Worm (Caenorhabditis elegans) whole organism, early embryonic: ENCODE results near the gene mel-46.
"Not testable (repeated sequence)": the region's sequence is repeated elsewhere in the genome, so short reads cannot be mapped to it uniquely, and the experiment has no call there.

ENCODE experiments used
- B0310.2 ChIP-seq: sonication (generic microtip); optimal IDR thresholded peaks from 2 replicates; lab custom pipeline; 2016; ENCODE audit warnings: mild to moderate bottlenecking, missing genetic modification characterization, missing compliant biosample characterization
- F13C5.2 ChIP-seq: sonication (generic microtip); optimal IDR thresholded peaks from 2 replicates; lab custom pipeline; 2017; ENCODE audit warnings: mild to moderate bottlenecking, missing genetic modification characterization, inconsistent platforms, missing compliant biosample characterization
- aly-1 ChIP-seq: sonication (generic microtip); optimal IDR thresholded peaks from 2 replicates; lab custom pipeline; 2016; ENCODE audit warnings: missing genetic modification characterization, missing compliant biosample characterization
- ama-1 ChIP-seq: fragments of 150-350 bp; optimal IDR thresholded peaks from 2 replicates; lab custom pipeline; 2014
- ceh-13 ChIP-seq: fragments of 200-800 bp; sonication (Bioruptor generic); optimal IDR thresholded peaks from 2 replicates; lab custom pipeline; 2018; ENCODE audit warnings: mild to moderate bottlenecking, missing genetic modification characterization, missing compliant biosample characterization
- ceh-36 ChIP-seq: sonication (generic microtip); optimal IDR thresholded peaks from 2 replicates; lab custom pipeline; 2016; ENCODE audit warnings: missing genetic modification characterization, inconsistent platforms, missing compliant biosample characterization
- ets-7 ChIP-seq: sonication (generic microtip); optimal IDR thresholded peaks from 2 replicates; lab custom pipeline; 2016; ENCODE audit warnings: missing genotype, missing genetic modification characterization, missing compliant biosample characterization
- flt-1 ChIP-seq: fragments of 200-800 bp; sonication (Bioruptor generic); IDR thresholded peaks from 2 replicates; pipeline ENCODE4 v1.3.6; 2022; ENCODE audit warnings: missing genetic modification characterization, missing compliant biosample characterization
- hmbx-1 ChIP-seq: sonication (generic microtip); optimal IDR thresholded peaks from 2 replicates; lab custom pipeline; 2016; ENCODE audit warnings: mild to moderate bottlenecking, missing genetic modification characterization, missing compliant biosample characterization
- hmg-4 ChIP-seq: fragments of 200-800 bp; sonication (Bioruptor generic); optimal IDR thresholded peaks from 2 replicates; lab custom pipeline; 2018; ENCODE audit warnings: mild to moderate bottlenecking, missing genetic modification characterization, missing compliant biosample characterization
- hnd-1 ChIP-seq: sonication (generic microtip); optimal IDR thresholded peaks from 2 replicates; lab custom pipeline; 2016; ENCODE audit warnings: missing genetic modification characterization, missing compliant biosample characterization
- pes-1 ChIP-seq: fragments of 200-800 bp; sonication (Bioruptor generic); IDR thresholded peaks from 2 replicates; pipeline ENCODE4 v1.3.6; 2022; ENCODE audit warnings: missing genetic modification reagents, missing genetic modification characterization, missing compliant biosample characterization
- scrt-1 ChIP-seq: fragments of 200-800 bp; sonication (Bioruptor generic); IDR thresholded peaks from 2 replicates; pipeline ENCODE4 v1.3.6; 2022; ENCODE audit warnings: missing genetic modification characterization, missing compliant biosample characterization
- sea-1 ChIP-seq: fragments of 200-800 bp; sonication (Bioruptor generic); conservative IDR thresholded peaks from 2 replicates; pipeline ENCODE4 v1.3.6; 2022; ENCODE audit warnings: missing genetic modification characterization, missing compliant biosample characterization
- tbx-11 ChIP-seq: fragments of 200-800 bp; sonication (Bioruptor generic); IDR thresholded peaks from 2 replicates; pipeline ENCODE4 v1.3.6; 2022; ENCODE audit warnings: missing genetic modification characterization, missing compliant biosample characterization
- tbx-37 ChIP-seq: fragments of 200-800 bp; sonication (Bioruptor generic); conservative IDR thresholded peaks from 2 replicates; pipeline ENCODE4 v1.3.6; 2022; ENCODE audit warnings: missing genetic modification reagents, missing genetic modification characterization, missing compliant biosample characterization
- tra-4 ChIP-seq: sonication (generic microtip); optimal IDR thresholded peaks from 2 replicates; lab custom pipeline; 2017; ENCODE audit warnings: missing genetic modification characterization, missing compliant biosample characterization

mel-46 gene

ce11 chrIV:16863431-16863895, at the start of gene mel-46, which contains the start of gene lsy-13:
Gene mel-46, minus strand, starts transcription at chrIV:16863481.
Gene lsy-13, plus strand, starts transcription at chrIV:16863870.
- TF ChIP-seq tbx-11 (GFP tag; lab: Robert Waterston, UW) (peak; percentile 56; the same call in 1 of the 2 replicates), ceh-36 (tag; lab: Kevin White, UChicago) (peak; percentile 46), tbx-37 (GFP tag; lab: Robert Waterston, UW) (peak; percentile 32; the same call in 1 of the 2 replicates), ceh-13 (peak; percentile 17), ama-1 (lab: Kevin White, UChicago) (no peak), B0310.2 (peak; percentile 25), ets-7 (no peak), flt-1 (GFP tag; lab: Robert Waterston, UW) (0 out of 2 replicates have a peak, but pooled peaks have one; percentile 52), tra-4 (no peak), scrt-1 (GFP tag; lab: Robert Waterston, UW) (0 out of 2 replicates have a peak, but pooled peaks have one; percentile 29), hmg-4 (GFP tag; lab: Kevin White, UChicago) (no peak), sea-1 (GFP tag; lab: Robert Waterston, UW) (0 out of 2 replicates have a peak, but pooled peaks have one; percentile 59), hnd-1 (tag; lab: Kevin White, UChicago) (peak; percentile 39), pes-1 (GFP tag; lab: Robert Waterston, UW) (peak; percentile 75), aly-1 (no peak), F13C5.2 (tag; lab: Kevin White, UChicago) (peak; percentile 62)

ce11 chrIV:16898205-16898604, 34.9 kb upstream of the mel-46 start:
- TF ChIP-seq aly-1, result no peak
- TF ChIP-seq hnd-1 (tag; lab: Kevin White, UChicago), result no peak
- TF ChIP-seq scrt-1 (GFP tag; lab: Robert Waterston, UW), result no peak
- no peak for TF ChIP-seq B0310.2
- no peak for TF ChIP-seq hmbx-1
- no peak for TF ChIP-seq flt-1 (GFP tag; lab: Robert Waterston, UW)
- no peak for TF ChIP-seq pes-1 (GFP tag; lab: Robert Waterston, UW)
- no peak for TF ChIP-seq tbx-11 (GFP tag; lab: Robert Waterston, UW)
- TF ChIP-seq hmg-4 (GFP tag; lab: Kevin White, UChicago), result no peak
- TF ChIP-seq ets-7, result no peak

DNA sequence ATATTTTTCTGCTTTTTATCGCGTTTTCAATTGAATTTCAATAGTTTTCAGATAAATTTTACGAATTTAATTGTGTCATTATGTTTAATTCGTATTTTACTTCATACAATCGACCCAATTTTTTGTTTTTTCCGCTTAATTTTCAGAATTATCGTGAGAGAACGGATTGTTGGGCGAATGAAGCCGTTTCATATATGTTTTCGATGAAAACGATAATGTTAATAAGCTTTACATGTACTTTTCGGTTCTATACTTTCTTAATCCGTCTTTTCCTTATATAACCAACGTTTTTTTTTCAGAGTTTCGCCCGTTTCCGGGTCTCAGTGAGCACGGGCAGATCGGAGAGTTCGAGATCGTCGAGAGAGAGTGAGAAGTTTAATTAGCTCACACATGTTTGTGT, 32.0 kb upstream of the mel-46 start, which contains the start of gene T06A10.2:
Gene T06A10.2 (plus strand): TSS at position 301 of the 400 bp plus-strand sequence.
- not testable (repeated sequence) for TF ChIP-seq flt-1 (GFP tag; lab: Robert Waterston, UW); hmg-4 (GFP tag; lab: Kevin White, UChicago); ama-1 (lab: Kevin White, UChicago)

ce11 chrIV:16888580-16888979, 25.3 kb upstream of the mel-46 start:
- TF ChIP-seq ets-7, result no peak

- TF ChIP-seq pes-1 (GFP tag; lab: Robert Waterston, UW) (peak; percentile 53; the same call in 1 of the 2 replicates), flt-1 (GFP tag; lab: Robert Waterston, UW) (peak; percentile 47; the same call in 1 of the 2 replicates)
Measured at ce11 chrIV:16882414-16882813, 19.1 kb upstream of the mel-46 start.

ce11 chrIV:16868900-16869299, 5.6 kb upstream of the mel-46 start, which contains the start of gene T06A10.106:
Gene T06A10.106, minus strand, starts transcription at chrIV:16869000.
- TF ChIP-seq ama-1 (lab: Kevin White, UChicago) (no peak), ets-7 (no peak), sea-1 (GFP tag; lab: Robert Waterston, UW) (no peak), aly-1 (no peak), tbx-37 (GFP tag; lab: Robert Waterston, UW) (no peak), flt-1 (GFP tag; lab: Robert Waterston, UW) (no peak), scrt-1 (GFP tag; lab: Robert Waterston, UW) (no peak), hmbx-1 (no peak), F13C5.2 (tag; lab: Kevin White, UChicago) (no peak), tra-4 (no peak), pes-1 (GFP tag; lab: Robert Waterston, UW) (no peak), ceh-13 (no peak), tbx-11 (GFP tag; lab: Robert Waterston, UW) (no peak)

ce11 chrIV:16867223-16867622, 3.9 kb upstream of the mel-46 start, which contains the start of gene T06A10.107:
Gene T06A10.107, plus strand, starts transcription at chrIV:16867523.
- TF ChIP-seq tbx-37 (GFP tag; lab: Robert Waterston, UW) (no peak), tra-4 (no peak), aly-1 (no peak), sea-1 (GFP tag; lab: Robert Waterston, UW) (no peak)

ce11 chrIV:16866487-16866886, 3.2 kb upstream of the mel-46 start:
- TF ChIP-seq pes-1 (GFP tag; lab: Robert Waterston, UW), result 0 out of 2 replicates have a peak, but pooled peaks have one; percentile 29

- TF ChIP-seq B0310.2 (no peak), flt-1 (GFP tag; lab: Robert Waterston, UW) (peak; percentile 67), ets-7 (no peak), aly-1 (no peak), ceh-36 (tag; lab: Kevin White, UChicago) (peak; percentile 56), tbx-11 (GFP tag; lab: Robert Waterston, UW) (0 out of 2 replicates have a peak, but pooled peaks have one; percentile 65), ama-1 (lab: Kevin White, UChicago) (no peak), hnd-1 (tag; lab: Kevin White, UChicago) (peak; percentile 42), ceh-13 (peak; percentile 29), tra-4 (no peak), hmg-4 (GFP tag; lab: Kevin White, UChicago) (peak; percentile 39), pes-1 (GFP tag; lab: Robert Waterston, UW) (peak; percentile 67), hmbx-1 (no peak), scrt-1 (GFP tag; lab: Robert Waterston, UW) (no peak), F13C5.2 (tag; lab: Kevin White, UChicago) (peak; percentile 91), tbx-37 (GFP tag; lab: Robert Waterston, UW) (0 out of 2 replicates have a peak, but pooled peaks have one; percentile 32), sea-1 (GFP tag; lab: Robert Waterston, UW) (peak; percentile 61; the same call in 1 of the 2 replicates)
Measured at ce11 chrIV:16865487-16865886, 2.2 kb upstream of the mel-46 start, which contains the start of gene gtsf-1. Gene gtsf-1, plus strand, starts transcription at chrIV:16865840.
